Worm (Caenorhabditis elegans) whole organism, young adult: ENCODE measurements around the gene C34C12.9.

Source experiments
- B0336.3 ChIP-seq: fragments of 200-800 bp; sonication (Bioruptor generic); IDR thresholded peaks from 2 replicates; pipeline ENCODE4 v1.3.6; 2022; ENCODE audit warnings: missing genetic modification characterization, missing compliant biosample characterization
- F33H1.4 ChIP-seq: fragments of 200-800 bp; sonication (Bioruptor generic); IDR thresholded peaks from 2 replicates; pipeline ENCODE4 v1.3.6; 2022; ENCODE audit warnings: missing genetic modification reagents, missing genetic modification characterization, missing compliant biosample characterization
- F37B4.10 ChIP-seq: fragments of 200-800 bp; sonication (Bioruptor generic); IDR thresholded peaks from 2 replicates; pipeline ENCODE4 v1.3.6; 2022; ENCODE audit warnings: missing genetic modification characterization, missing compliant biosample characterization
- F39B2.1 ChIP-seq: fragments of 200-800 bp; sonication (Bioruptor generic); IDR thresholded peaks from 2 replicates; pipeline ENCODE4 v1.3.6; 2022; ENCODE audit warnings: missing genetic modification reagents, missing genetic modification characterization, missing compliant biosample characterization
- F52B5.7 ChIP-seq: sonication (generic microtip); optimal IDR thresholded peaks from 2 replicates; lab custom pipeline; 2016; ENCODE audit warnings: mild to moderate bottlenecking, missing genetic modification characterization, missing compliant biosample characterization
- F55B11.4 ChIP-seq: sonication (generic microtip); optimal IDR thresholded peaks from 2 replicates; lab custom pipeline; 2016; ENCODE audit warnings: missing compliant biosample characterization, missing genetic modification characterization, borderline replicate concordance; ENCODE audit not compliant: insufficient read depth
- Y53F4B.3 ChIP-seq: fragments of 200-800 bp; sonication (Bioruptor generic); IDR thresholded peaks from 2 replicates; pipeline ENCODE4 v1.3.6; 2022; ENCODE audit warnings: missing genetic modification reagents, missing genetic modification characterization, missing compliant biosample characterization
- Y67H2A.10 ChIP-seq: fragments of 200-800 bp; sonication (Bioruptor generic); conservative IDR thresholded peaks from 2 replicates; pipeline ENCODE4 v1.3.6; 2022; ENCODE audit warnings: missing genetic modification reagents, missing genetic modification characterization, missing compliant biosample characterization
- ZK185.1 ChIP-seq: sonication (generic microtip); optimal IDR thresholded peaks from 2 replicates; lab custom pipeline; 2016; ENCODE audit warnings: mild to moderate bottlenecking, missing genetic modification characterization, missing compliant biosample characterization; ENCODE audit not compliant: poor library complexity, severe bottlenecking
- ama-1 ChIP-seq, 3 experiments: fragments of 150-350 bp in 1 of 3; sonication (generic microtip) in 2 of 3; optimal IDR thresholded peaks; 2 replicates each; lab custom pipeline; 2014 to 2018; ENCODE audit warnings: missing biosample characterization in 2 of 3, missing genetic modification characterization in 2 of 3, missing genetic modification reagents in 2 of 3
- aptf-2 ChIP-seq: fragments of 200-800 bp; sonication (Bioruptor generic); conservative IDR thresholded peaks from 2 replicates; pipeline ENCODE4 v1.3.6; 2022; ENCODE audit warnings: missing genetic modification reagents, missing genetic modification characterization, missing compliant biosample characterization
- aptf-3 ChIP-seq: fragments of 200-800 bp; sonication (Bioruptor generic); IDR thresholded peaks from 2 replicates; pipeline ENCODE4 v1.3.6; 2022; ENCODE audit warnings: missing genetic modification characterization, missing compliant biosample characterization
- athp-1 ChIP-seq: sonication (generic microtip); optimal IDR thresholded peaks from 2 replicates; lab custom pipeline; 2017; ENCODE audit warnings: mild to moderate bottlenecking, missing genetic modification characterization, missing compliant biosample characterization
- attf-3 ChIP-seq: fragments of 200-800 bp; sonication (Bioruptor generic); conservative IDR thresholded peaks from 2 replicates; pipeline ENCODE4 v1.3.6; 2022; ENCODE audit warnings: missing genetic modification reagents, missing genetic modification characterization, missing compliant biosample characterization
- attf-5 ChIP-seq: fragments of 200-800 bp; sonication (Bioruptor generic); optimal IDR thresholded peaks from 2 replicates; lab custom pipeline; 2018; ENCODE audit warnings: mild to moderate bottlenecking, missing genetic modification characterization, missing compliant biosample characterization
- cebp-2 ChIP-seq: fragments of 200-800 bp; sonication (Bioruptor generic); IDR thresholded peaks from 2 replicates; pipeline ENCODE4 v1.3.6; 2022; ENCODE audit warnings: missing genetic modification characterization, missing compliant biosample characterization
- ceh-27 ChIP-seq: fragments of 200-800 bp; sonication (Bioruptor generic); optimal IDR thresholded peaks from 2 replicates; lab custom pipeline; 2018; ENCODE audit warnings: mild to moderate bottlenecking, missing genetic modification characterization, moderate library complexity, missing compliant biosample characterization
- ceh-79 ChIP-seq: sonication (generic microtip); optimal IDR thresholded peaks from 2 replicates; lab custom pipeline; 2017; ENCODE audit warnings: mild to moderate bottlenecking, missing genetic modification characterization, missing compliant biosample characterization
- ceh-91 ChIP-seq: fragments of 200-800 bp; sonication (Bioruptor generic); IDR thresholded peaks from 2 replicates; pipeline ENCODE4 v1.3.6; 2022; ENCODE audit warnings: missing genetic modification reagents, missing genetic modification characterization, missing compliant biosample characterization
- chd-7 ChIP-seq: sonication (generic microtip); optimal IDR thresholded peaks from 2 replicates; lab custom pipeline; 2016; ENCODE audit warnings: mild to moderate bottlenecking, missing genetic modification characterization, moderate library complexity, missing compliant biosample characterization
- dox-1 ChIP-seq: fragments of 200-800 bp; sonication (Bioruptor generic); IDR thresholded peaks from 2 replicates; pipeline ENCODE4 v1.3.6; 2022; ENCODE audit warnings: missing genetic modification reagents, missing genetic modification characterization, missing compliant biosample characterization
- dpff-1 ChIP-seq: sonication (generic microtip); optimal IDR thresholded peaks from 2 replicates; lab custom pipeline; 2017; ENCODE audit warnings: mild to moderate bottlenecking, missing genetic modification characterization, missing compliant biosample characterization
- egl-18 ChIP-seq: fragments of 200-800 bp; sonication (Bioruptor generic); IDR thresholded peaks from 2 replicates; pipeline ENCODE4 v1.3.6; 2022; ENCODE audit warnings: missing genetic modification reagents, missing genetic modification characterization, missing compliant biosample characterization
- egl-44 ChIP-seq: fragments of 200-800 bp; sonication (Bioruptor generic); IDR thresholded peaks from 2 replicates; pipeline ENCODE4 v1.3.6; 2022; ENCODE audit warnings: missing genetic modification reagents, missing genetic modification characterization, missing compliant biosample characterization
- egrh-3 ChIP-seq: fragments of 200-800 bp; sonication (Bioruptor generic); IDR thresholded peaks from 2 replicates; pipeline ENCODE4 v1.3.6; 2022; ENCODE audit warnings: missing genetic modification reagents, missing genetic modification characterization, missing compliant biosample characterization
- ekl-4 ChIP-seq: fragments of 200-800 bp; sonication (Bioruptor generic); IDR thresholded peaks from 2 replicates; pipeline ENCODE4 v1.3.6; 2022; ENCODE audit warnings: missing genetic modification reagents, missing genetic modification characterization, missing compliant biosample characterization
- lin-26 ChIP-seq: fragments of 200-800 bp; sonication (Bioruptor generic); IDR thresholded peaks from 2 replicates; pipeline ENCODE4 v1.3.6; 2022; ENCODE audit warnings: missing genetic modification reagents, missing genetic modification characterization, missing compliant biosample characterization
- lin-54 ChIP-seq: fragments of 200-800 bp; sonication (Bioruptor generic); optimal IDR thresholded peaks from 2 replicates; lab custom pipeline; 2018; ENCODE audit warnings: mild to moderate bottlenecking, missing genetic modification characterization, missing compliant biosample characterization
- lsy-27 ChIP-seq: sonication (generic microtip); optimal IDR thresholded peaks from 2 replicates; lab custom pipeline; 2017; ENCODE audit warnings: missing genetic modification characterization, mild to moderate bottlenecking, missing compliant biosample characterization, antibody characterized with exemption, missing genotype, borderline replicate concordance; ENCODE audit not compliant: insufficient read depth
- mcd-1 ChIP-seq: fragments of 200-800 bp; sonication (Bioruptor generic); IDR thresholded peaks from 2 replicates; pipeline ENCODE4 v1.3.6; 2022; ENCODE audit warnings: missing genetic modification reagents, missing genetic modification characterization, missing compliant biosample characterization
- nfya-1 ChIP-seq: sonication (generic microtip); optimal IDR thresholded peaks from 2 replicates; lab custom pipeline; 2017; ENCODE audit warnings: antibody characterized with exemption, missing compliant biosample characterization, missing genetic modification characterization, borderline replicate concordance; ENCODE audit not compliant: insufficient read depth
- nhr-120 ChIP-seq: fragments of 200-800 bp; sonication (Bioruptor generic); IDR thresholded peaks from 2 replicates; pipeline ENCODE4 v1.3.6; 2022; ENCODE audit warnings: missing genetic modification characterization, missing compliant biosample characterization
- nhr-179 ChIP-seq: sonication (generic microtip); optimal IDR thresholded peaks from 2 replicates; lab custom pipeline; 2016; ENCODE audit warnings: mild to moderate bottlenecking, missing genetic modification characterization, missing compliant biosample characterization
- nhr-80 ChIP-seq: sonication (generic microtip); optimal IDR thresholded peaks from 2 replicates; lab custom pipeline; 2016; ENCODE audit warnings: missing genetic modification characterization, missing compliant biosample characterization
- pbrm-1 ChIP-seq: fragments of 200-800 bp; sonication (Bioruptor generic); IDR thresholded peaks from 2 replicates; pipeline ENCODE4 v1.3.6; 2022; ENCODE audit warnings: missing genetic modification reagents, missing genetic modification characterization, missing compliant biosample characterization
- repo-1 ChIP-seq: sonication (generic microtip); optimal IDR thresholded peaks from 2 replicates; lab custom pipeline; 2017; ENCODE audit warnings: mild to moderate bottlenecking, missing genetic modification characterization, missing compliant biosample characterization
- sea-2 ChIP-seq: fragments of 200-800 bp; sonication (Bioruptor generic); IDR thresholded peaks from 2 replicates; pipeline ENCODE4 v1.3.6; 2022; ENCODE audit warnings: missing genetic modification characterization, missing compliant biosample characterization
- snpc-1.1 ChIP-seq: sonication (generic microtip); optimal IDR thresholded peaks from 2 replicates; lab custom pipeline; 2017; ENCODE audit warnings: missing genetic modification characterization, mild to moderate bottlenecking, missing compliant biosample characterization, antibody characterized with exemption, moderate library complexity, missing genotype, missing genetic modification reagents; ENCODE audit not compliant: insufficient read depth
- snpc-1.3 ChIP-seq: sonication (generic microtip); optimal IDR thresholded peaks from 2 replicates; lab custom pipeline; 2017; ENCODE audit warnings: missing genetic modification characterization, mild to moderate bottlenecking, missing compliant biosample characterization, antibody characterized with exemption, moderate library complexity, missing genotype, missing genetic modification reagents; ENCODE audit not compliant: insufficient read depth
- snpc-3.4 ChIP-seq: sonication (generic microtip); optimal IDR thresholded peaks from 2 replicates; lab custom pipeline; 2017; ENCODE audit warnings: missing genetic modification characterization, mild to moderate bottlenecking, missing compliant biosample characterization, antibody characterized with exemption, moderate library complexity, missing genotype, missing genetic modification reagents
- tbx-9 ChIP-seq: sonication (generic microtip); optimal IDR thresholded peaks from 2 replicates; lab custom pipeline; 2016; ENCODE audit warnings: borderline replicate concordance, missing genetic modification characterization, inconsistent platforms, missing compliant biosample characterization
- unc-62 ChIP-seq: fragments of 150-350 bp; optimal IDR thresholded peaks from 2 replicates; lab custom pipeline; 2014; ENCODE audit warnings: missing biosample characterization, missing genetic modification reagents, missing genetic modification characterization
- ztf-18 ChIP-seq: sonication (generic microtip); optimal IDR thresholded peaks from 2 replicates; lab custom pipeline; 2016; ENCODE audit warnings: missing genotype, mild to moderate bottlenecking, missing genetic modification characterization, missing compliant biosample characterization
- ztf-26 ChIP-seq: sonication (generic microtip); optimal IDR thresholded peaks from 2 replicates; lab custom pipeline; 2017; ENCODE audit warnings: missing genetic modification characterization, missing compliant biosample characterization
- ztf-6 ChIP-seq: fragments of 200-800 bp; sonication (Bioruptor generic); IDR thresholded peaks from 2 replicates; pipeline ENCODE4 v1.3.6; 2022; ENCODE audit warnings: missing genetic modification reagents, missing genetic modification characterization, missing compliant biosample characterization

Gene C34C12.9

ce11 chrIII:3502215-3502838 lies 27.0 kb upstream of the C34C12.9 start, which contains the start of gene M01F1.8 (continued):
- TF ChIP-seq F52B5.7 (tag; lab: Kevin White, UChicago) (no peak), lin-26 (no peak), cebp-2 (GFP tag; lab: Robert Waterston, UW) (no peak), repo-1 (tag; lab: Kevin White, UChicago) (no peak), F33H1.4 (GFP tag; lab: Robert Waterston, UW) (peak; percentile 22; the same call in 1 of the 2 replicates), chd-7 (tag; lab: Kevin White, UChicago) (no peak), F37B4.10 (GFP tag; lab: Robert Waterston, UW) (no peak), lsy-27 (no peak)

ce11 chrIII:3499850-3500249 lies 24.5 kb upstream of the C34C12.9 start:
- TF ChIP-seq aptf-3 (GFP tag; lab: Robert Waterston, UW) (no peak), egl-44 (no peak), snpc-3.4 (tag; lab: Kevin White, UChicago) (no peak), F39B2.1 (GFP tag; lab: Robert Waterston, UW) (no peak), attf-5 (GFP tag; lab: Kevin White, UChicago) (peak; percentile 12), nhr-120 (no peak), F55B11.4 (tag; lab: Kevin White, UChicago) (no peak), lsy-27 (no peak), egrh-3 (GFP tag; lab: Robert Waterston, UW) (no peak), chd-7 (tag; lab: Kevin White, UChicago) (peak; percentile 18), ceh-91 (GFP tag; lab: Robert Waterston, UW) (no peak), ama-1 (optimal IDR thresholded peaks at IDR 0.05; lab: Kevin White, UChicago) (no peak), ama-1 (GFP tag; optimal IDR thresholded peaks at IDR 0.05; lab: Kevin White, UChicago) (no peak), repo-1 (tag; lab: Kevin White, UChicago) (no peak), lin-54 (GFP tag; lab: Kevin White, UChicago) (peak; percentile 11), ceh-27 (GFP tag; lab: Kevin White, UChicago) (peak; percentile 39), sea-2 (GFP tag; lab: Robert Waterston, UW) (no peak), ceh-79 (tag; lab: Kevin White, UChicago) (no peak), Y53F4B.3 (no peak), nhr-179 (tag; lab: Kevin White, UChicago) (no peak), F33H1.4 (GFP tag; lab: Robert Waterston, UW) (0 out of 2 replicates have a peak, but pooled peaks have one; percentile 28), ztf-6 (GFP tag; lab: Robert Waterston, UW) (no peak), Y67H2A.10 (0 out of 2 replicates have a peak, but pooled peaks have one; percentile 36), nhr-80 (tag; lab: Kevin White, UChicago) (no peak), nfya-1 (no peak), dpff-1 (tag; lab: Kevin White, UChicago) (no peak), B0336.3 (GFP tag; lab: Robert Waterston, UW) (no peak), tbx-9 (tag; lab: Kevin White, UChicago) (no peak), dox-1 (GFP tag; lab: Robert Waterston, UW) (no peak; the same call in 1 of the 2 replicates), ZK185.1 (tag; lab: Kevin White, UChicago) (no peak), mcd-1 (GFP tag; lab: Robert Waterston, UW) (peak; percentile 65), athp-1 (tag; lab: Kevin White, UChicago) (no peak), snpc-1.1 (tag; lab: Kevin White, UChicago) (no peak), pbrm-1 (GFP tag; lab: Robert Waterston, UW) (peak; percentile 22; the same call in 1 of the 2 replicates), attf-3 (GFP tag; lab: Robert Waterston, UW) (peak; percentile 57; the same call in 1 of the 2 replicates), snpc-1.3 (tag; lab: Kevin White, UChicago) (no peak), ztf-18 (tag; lab: Kevin White, UChicago) (peak; percentile 18), egl-18 (GFP tag; lab: Robert Waterston, UW) (no peak), aptf-2 (GFP tag; lab: Robert Waterston, UW) (0 out of 2 replicates have a peak, but pooled peaks have one; percentile 50), ekl-4 (GFP tag; lab: Robert Waterston, UW) (no peak), ztf-26 (tag; lab: Kevin White, UChicago) (no peak), unc-62 (GFP tag; lab: Kevin White, UChicago) (no peak)
